Fruit fly (Drosophila melanogaster) whole organism, prepupa: ENCODE measurements around the gene Tsf2.

Source experiments
- CG11902 ChIP-seq: fragments of 200-800 bp; sonication (Bioruptor generic); optimal IDR thresholded peaks from 3 replicates; lab custom pipeline; 2016; ENCODE audit warnings: missing biosample characterization, missing genetic modification characterization
- CG6854 ChIP-seq: fragments of 200-800 bp; sonication (Bioruptor generic); optimal IDR thresholded peaks from 2 replicates; lab custom pipeline; 2017; ENCODE audit warnings: missing biosample characterization, mild to moderate bottlenecking, missing genetic modification characterization
- Gug ChIP-seq: fragments of 200-800 bp; sonication (Bioruptor generic); IDR thresholded peaks from 2 replicates; pipeline ENCODE4 v1.3.6; 2022; ENCODE audit warnings: missing biosample characterization, missing genetic modification characterization
- Hr38 ChIP-seq: sonication (Bioruptor generic); optimal IDR thresholded peaks from 2 replicates; lab custom pipeline; 2016; ENCODE audit warnings: missing biosample characterization, missing genetic modification characterization
- Smox ChIP-seq: fragments of 200-800 bp; sonication (Bioruptor generic); optimal IDR thresholded peaks from 3 replicates; lab custom pipeline; 2016; ENCODE audit warnings: missing biosample characterization, missing genetic modification characterization
- Sox102F ChIP-seq: fragments of 200-800 bp; sonication (Bioruptor generic); optimal IDR thresholded peaks from 2 replicates; lab custom pipeline; 2016; ENCODE audit warnings: missing biosample characterization, mild to moderate bottlenecking, missing genetic modification characterization
- Sox14 ChIP-seq: fragments of 200-800 bp; sonication (Bioruptor generic); optimal IDR thresholded peaks from 3 replicates; lab custom pipeline; 2016; ENCODE audit warnings: missing biosample characterization, missing genetic modification characterization
- achi ChIP-seq: fragments of 200-800 bp; sonication (Bioruptor generic); optimal IDR thresholded peaks from 3 replicates; lab custom pipeline; 2016; ENCODE audit warnings: missing biosample characterization, missing genetic modification characterization
- eg ChIP-seq: fragments of 200-800 bp; sonication (Bioruptor generic); IDR thresholded peaks from 3 replicates; pipeline ENCODE4 v1.3.6; 2022; ENCODE audit warnings: missing biosample characterization, missing genetic modification characterization
- fkh ChIP-seq: fragments of 200-800 bp; sonication (Bioruptor generic); optimal IDR thresholded peaks from 3 replicates; lab custom pipeline; 2017; ENCODE audit warnings: missing biosample characterization, mild to moderate bottlenecking, missing genetic modification characterization, moderate library complexity

Tsf2 gene

DNA sequence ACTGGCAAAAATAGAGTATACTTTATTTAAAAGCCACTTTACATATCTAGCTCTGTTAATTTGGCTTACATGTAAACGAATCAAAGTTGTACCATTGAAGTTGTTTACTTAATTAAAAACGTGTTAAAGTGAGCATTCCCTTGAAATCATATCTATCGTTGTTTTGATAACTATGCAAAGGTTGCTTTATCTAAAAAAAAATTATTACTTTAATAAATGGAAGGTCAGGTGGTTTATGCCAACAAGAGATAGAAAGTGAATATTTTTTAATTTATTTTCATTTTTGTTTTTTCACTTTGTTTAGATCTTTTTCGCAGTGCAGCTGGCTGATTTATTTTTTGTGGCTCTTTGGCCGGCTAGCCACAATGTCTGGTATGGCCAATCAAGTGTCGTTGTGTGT is 50.6 kb downstream of the Tsf2 start (continued):
- peak; percentile 22 for TF ChIP-seq Sox102F (GFP tag; lab: Kevin White, UChicago)
- TF ChIP-seq Hr38 (GFP tag; lab: Kevin White, UChicago) = no peak
- peak; percentile 77 for TF ChIP-seq achi
- TF ChIP-seq Gug = peak; percentile 73
- peak; percentile 16 for TF ChIP-seq CG11902 (GFP tag; lab: Kevin White, UChicago)
- peak; percentile 75 for TF ChIP-seq Sox14 (GFP tag; lab: Kevin White, UChicago)
- TF ChIP-seq CG6854 (GFP tag; lab: Kevin White, UChicago) = no peak
- peak; percentile 88 for TF ChIP-seq eg

- TF ChIP-seq fkh (GFP tag; lab: Kevin White, UChicago) (peak; percentile 95), Smox (no peak)
Observed at dm6 chr3L:12482246-12482645, 51.3 kb downstream of the Tsf2 start, which contains the start of gene CG33725. TSS of gene CG33725 (plus strand) at chr3L:12482609.
